Fruit fly (Drosophila melanogaster): ENCODE data around the gene CG13083.
A peak's percentile ranks its signal among the peaks of the same experiment; 100 is the strongest.

CG13083 gene

DNA sequence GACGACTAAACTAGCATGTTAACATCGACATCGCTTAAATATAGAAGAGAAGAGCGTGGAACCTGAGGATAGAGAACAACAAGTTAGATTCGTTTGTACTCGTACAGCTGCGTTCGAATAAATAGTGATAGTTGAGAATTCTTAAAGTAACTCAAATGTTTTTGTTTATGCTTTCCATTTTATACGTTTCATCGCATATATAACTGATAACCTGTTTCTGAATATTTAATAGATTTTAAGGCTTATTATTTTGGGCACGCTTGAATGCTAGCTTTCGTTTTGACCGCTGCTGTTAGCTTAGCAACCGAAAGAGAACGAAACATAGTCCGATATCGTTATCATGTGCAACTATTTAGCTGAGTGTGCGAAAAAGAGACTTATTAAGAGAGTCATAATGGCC, 41.0 kb downstream of the CG13083 start (continued):
- TF ChIP-seq CG3726 (GFP tag; IDR thresholded peaks at IDR 0.05), result peak; percentile 90
- no peak for TF ChIP-seq sna (GFP tag; IDR thresholded peaks at IDR 0.05; ENCODE audit: partially characterized antibody)
- peak; percentile 76 for TF ChIP-seq CG10543 (GFP tag; optimal IDR thresholded peaks at IDR 0.05)
- TF ChIP-seq eve (GFP tag; optimal IDR thresholded peaks at IDR 0.05), result no peak
- 0 out of 2 replicates have a peak, but pooled peaks have one; percentile 31 for TF ChIP-seq CG4360 (GFP tag; IDR thresholded peaks at IDR 0.05)
- TF ChIP-seq Awh (GFP tag; IDR thresholded peaks at IDR 0.05), result peak; percentile 82
- TF ChIP-seq pita (GFP tag; optimal IDR thresholded peaks at IDR 0.05), result no peak
- peak in 1 of 2 experiments; percentile 50 for TF ChIP-seq Hr78 (GFP tag; optimal IDR thresholded peaks at IDR 0.05)
- peak; percentile 63; the same call in 2 of the 3 replicates for TF ChIP-seq croc (GFP tag; conservative IDR thresholded peaks at IDR 0.05)
- peak; percentile 27 for TF ChIP-seq CG33557 (GFP tag; optimal IDR thresholded peaks at IDR 0.05)
- TF ChIP-seq CG13894 (tag; optimal IDR thresholded peaks at IDR 0.05), result peak; percentile 98
- peak; percentile 83 to 93 for TF ChIP-seq chif (GFP tag; optimal IDR thresholded peaks at IDR 0.05)
- TF ChIP-seq nau (GFP tag; optimal IDR thresholded peaks at IDR 0.05), result no peak
- peak; percentile 83 for TF ChIP-seq HmgD (GFP tag; optimal IDR thresholded peaks at IDR 0.05)
- TF ChIP-seq Rfx (GFP tag; IDR thresholded peaks at IDR 0.05), result peak; percentile 99
- TF ChIP-seq Spps (tag; optimal IDR thresholded peaks at IDR 0.05), result peak; percentile 55
- TF ChIP-seq CG7271 (tag; optimal IDR thresholded peaks at IDR 0.05), result peak; percentile 49
- TF ChIP-seq maf-S (GFP tag; optimal IDR thresholded peaks at IDR 0.05), result peak; percentile 96
- TF ChIP-seq cwo (GFP tag; optimal IDR thresholded peaks at IDR 0.05), result peak; percentile 97
- TF ChIP-seq CG17802 (tag; optimal IDR thresholded peaks at IDR 0.05), result peak; percentile 55
- peak; percentile 85 for TF ChIP-seq run (tag; optimal IDR thresholded peaks at IDR 0.05)
- TF ChIP-seq sug (tag; optimal IDR thresholded peaks at IDR 0.05), result peak; percentile 95
- TF ChIP-seq CG7786 (GFP tag; optimal IDR thresholded peaks at IDR 0.05), result peak; percentile 97
- TF ChIP-seq org-1 (GFP tag; optimal IDR thresholded peaks at IDR 0.05), result peak; percentile 95
- TF ChIP-seq dimm (GFP tag; IDR thresholded peaks at IDR 0.05), result peak; percentile 59
- peak; percentile 75 for TF ChIP-seq CG14965 (GFP tag; optimal IDR thresholded peaks at IDR 0.05; ENCODE audit: borderline replicate concordance)
- peak; percentile 99 for TF ChIP-seq lab (GFP tag; optimal IDR thresholded peaks at IDR 0.05)
- TF ChIP-seq fd3F (GFP tag; optimal IDR thresholded peaks at IDR 0.05), result peak; percentile 97
- TF ChIP-seq ara (GFP tag; IDR thresholded peaks at IDR 0.05), result peak; percentile 90
- peak; percentile 98 for TF ChIP-seq Fer3 (tag; optimal IDR thresholded peaks at IDR 0.05)
- TF ChIP-seq zf30C (GFP tag; optimal IDR thresholded peaks at IDR 0.05), result no peak
- peak; percentile 98 for TF ChIP-seq CG16779 (GFP tag; IDR thresholded peaks at IDR 0.05)
- TF ChIP-seq CG8359 (GFP tag; optimal IDR thresholded peaks at IDR 0.05; ENCODE audit: borderline replicate concordance), result peak; percentile 62
- TF ChIP-seq CG1233 (GFP tag; optimal IDR thresholded peaks at IDR 0.05), result peak; percentile 94
- peak; percentile 92 for TF ChIP-seq CG6689 (GFP tag; IDR thresholded peaks at IDR 0.05)
- TF ChIP-seq eyg (GFP tag; optimal IDR thresholded peaks at IDR 0.05), result peak; percentile 93
- TF ChIP-seq Sox100B (GFP tag; optimal IDR thresholded peaks at IDR 0.05), result peak; percentile 86
- TF ChIP-seq Mad (GFP tag; optimal IDR thresholded peaks at IDR 0.05), result peak; percentile 84
- TF ChIP-seq Neu2 (GFP tag; optimal IDR thresholded peaks at IDR 0.05; ENCODE audit: borderline replicate concordance), result peak; percentile 70
- peak; percentile 92 for TF ChIP-seq toy (GFP tag; IDR thresholded peaks at IDR 0.05)
- no peak for TF ChIP-seq CG16813 (GFP tag; IDR thresholded peaks at IDR 0.05; ENCODE audit: partially characterized antibody)
- TF ChIP-seq ac (GFP tag; optimal IDR thresholded peaks at IDR 0.05), result peak; percentile 23
- peak; percentile 93 for TF ChIP-seq D19B (GFP tag; optimal IDR thresholded peaks at IDR 0.05)
- TF ChIP-seq Sox102F (GFP tag; optimal IDR thresholded peaks at IDR 0.05), result peak; percentile 91
- peak; percentile 80 for TF ChIP-seq onecut (GFP tag; IDR thresholded peaks at IDR 0.05)
- peak; percentile 28 for TF ChIP-seq CG15073 (GFP tag; optimal IDR thresholded peaks at IDR 0.05)
- peak; percentile 97 for TF ChIP-seq NFAT (GFP tag; IDR thresholded peaks at IDR 0.05)
- peak; percentile 88 for TF ChIP-seq az2 (GFP tag; optimal IDR thresholded peaks at IDR 0.05)
- TF ChIP-seq CG2199 (GFP tag; IDR thresholded peaks at IDR 0.05), result peak; percentile 80; the same call in 2 of the 3 replicates
- TF ChIP-seq row (GFP tag; IDR thresholded peaks at IDR 0.05), result peak; percentile 98

Measured in whole organism, embryonic.